Fruit fly (Drosophila melanogaster) whole organism: ENCODE results near the gene Fer3.

Source experiments
- CG8478 ChIP-seq: fragments of >200 bp; optimal IDR thresholded peaks from 2 replicates; lab custom pipeline; 2018; ENCODE audit warnings: inconsistent platforms
- usp ChIP-seq: fragments of >200 bp; optimal IDR thresholded peaks from 2 replicates; lab custom pipeline; 2017; ENCODE audit warnings: missing biosample characterization, missing genetic modification characterization, mixed read lengths

DNA sequence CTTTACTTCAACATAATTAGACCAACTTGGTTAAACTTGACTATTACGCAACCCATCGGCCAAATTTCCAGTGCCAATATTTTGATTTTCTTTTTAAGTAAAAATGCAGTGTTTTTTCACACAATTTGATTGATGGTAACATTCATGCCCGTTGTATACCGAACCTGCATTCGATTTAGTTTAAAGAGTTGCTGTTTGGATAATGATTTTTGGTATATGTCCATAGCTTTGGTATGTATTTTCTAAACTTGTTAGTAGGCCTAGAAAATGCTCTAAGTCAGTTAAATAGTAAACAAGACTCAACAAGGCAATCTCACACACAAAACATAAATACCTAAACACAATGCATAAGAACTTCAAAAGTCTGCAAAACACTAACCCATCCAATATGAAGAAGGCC is 9.6 kb upstream of the Fer3 start, which contains the start of gene I-t:
- TF ChIP-seq CG8478 (lab: Kevin White, UChicago) (no peak), usp (GFP tag; lab: Kevin White, UChicago) (no peak)
